Worm (Caenorhabditis elegans) whole organism, L4 larva: Measurements from ENCODE around the gene glrx-21.

Source experiments
- dve-1 ChIP-seq: sonication (generic microtip); optimal IDR thresholded peaks from 2 replicates; lab custom pipeline; 2017; ENCODE audit warnings: antibody characterized with exemption, mild to moderate bottlenecking, missing genetic modification characterization, missing compliant biosample characterization; ENCODE audit not compliant: insufficient read depth
- hlh-30 ChIP-seq: sonication (generic microtip); optimal IDR thresholded peaks from 2 replicates; lab custom pipeline; 2017; ENCODE audit warnings: antibody characterized with exemption, mild to moderate bottlenecking, missing genetic modification characterization, missing compliant biosample characterization; ENCODE audit not compliant: insufficient read depth
- lin-13 ChIP-seq: fragments of 150-350 bp; optimal IDR thresholded peaks from 2 replicates; lab custom pipeline; 2014; ENCODE audit warnings: missing biosample characterization, missing genetic modification reagents, missing genetic modification characterization
- lin-39 ChIP-seq: fragments of 150-350 bp; optimal IDR thresholded peaks from 2 replicates; lab custom pipeline; 2014; ENCODE audit warnings: missing biosample characterization, missing genetic modification reagents, missing genetic modification characterization
- snpc-4 ChIP-seq: fragments of 150-350 bp; optimal IDR thresholded peaks from 2 replicates; lab custom pipeline; 2014; ENCODE audit warnings: missing biosample characterization, missing genetic modification characterization

DNA sequence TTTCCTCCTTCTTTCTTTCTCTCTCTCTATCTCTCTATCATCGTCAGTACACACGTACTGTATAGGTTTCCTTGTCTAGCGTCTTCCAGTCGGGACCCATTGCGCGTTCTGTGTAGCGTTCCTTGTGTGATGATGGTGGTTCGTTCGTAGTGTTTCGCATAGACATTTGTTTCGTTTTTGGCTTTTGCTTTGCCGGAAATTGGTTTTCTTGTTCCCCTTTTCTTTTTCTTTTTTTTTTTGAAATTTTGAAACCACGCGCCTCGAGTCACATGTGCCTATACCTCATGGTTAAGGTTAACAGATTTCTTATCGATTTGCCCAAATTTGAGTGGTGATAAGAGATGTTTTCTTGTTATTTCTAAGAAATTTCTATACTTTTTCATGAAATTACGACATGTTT lies 27.3 kb downstream of the glrx-21 start:
- peak; percentile 46 for TF ChIP-seq hlh-30 (tag; lab: Kevin White, UChicago)
- TF ChIP-seq lin-39 = no peak
- no peak for TF ChIP-seq snpc-4
- TF ChIP-seq lin-13 (GFP tag; lab: Kevin White, UChicago) = no peak
- TF ChIP-seq dve-1 = peak; percentile 42
